Fruit fly (Drosophila melanogaster) whole organism, embryonic: ENCODE data around the gene CG2444.
A peak's percentile ranks its signal among the peaks of the same experiment; 100 is the strongest.

Experiments
- Ada2b ChIP-seq: fragments of 200-800 bp; sonication (Bioruptor generic); IDR thresholded peaks from 2 replicates; pipeline ENCODE4 v1.3.6; 2022; ENCODE audit warnings: missing biosample characterization, missing genetic modification characterization
- Bdp1 ChIP-seq: fragments of 200-800 bp; sonication (Bioruptor generic); optimal IDR thresholded peaks from 3 replicates; lab custom pipeline; 2016; ENCODE audit warnings: missing biosample characterization, missing genetic modification characterization
- C15 ChIP-seq: fragments of 200-800 bp; sonication (Bioruptor generic); IDR thresholded peaks from 3 replicates; pipeline ENCODE4 v1.3.6; 2022; ENCODE audit warnings: missing biosample characterization, missing genetic modification characterization
- CG10147 ChIP-seq: fragments of 200-800 bp; sonication (Bioruptor generic); optimal IDR thresholded peaks from 2 replicates; lab custom pipeline; 2019; ENCODE audit warnings: missing biosample characterization, mild to moderate bottlenecking, missing genetic modification characterization, moderate library complexity
- CG11085 ChIP-seq: fragments of 200-800 bp; sonication (Bioruptor generic); IDR thresholded peaks from 2 replicates; pipeline ENCODE4 v1.3.6; 2022; ENCODE audit warnings: missing biosample characterization, missing genetic modification characterization
- CG11247 ChIP-seq: fragments of 200-800 bp; sonication (Bioruptor generic); IDR thresholded peaks from 2 replicates; pipeline ENCODE4 v1.3.6; 2022; ENCODE audit warnings: missing biosample characterization, missing genetic modification characterization
- CG11560 ChIP-seq: fragments of 200-800 bp; sonication (Bioruptor generic); IDR thresholded peaks from 3 replicates; pipeline ENCODE4 v1.3.6; 2022; ENCODE audit warnings: missing biosample characterization, missing genetic modification characterization
- CG12071 ChIP-seq: fragments of 200-800 bp; sonication (Bioruptor generic); optimal IDR thresholded peaks from 3 replicates; lab custom pipeline; 2018; ENCODE audit warnings: missing biosample characterization, mild to moderate bottlenecking, missing genetic modification characterization
- CG1233 ChIP-seq: fragments of 200-800 bp; sonication (Bioruptor generic); optimal IDR thresholded peaks from 4 replicates; lab custom pipeline; 2018; ENCODE audit warnings: missing biosample characterization, mild to moderate bottlenecking, missing genetic modification characterization
- CG15011 ChIP-seq: fragments of 200-800 bp; sonication (Bioruptor generic); optimal IDR thresholded peaks from 3 replicates; lab custom pipeline; 2018; ENCODE audit warnings: missing biosample characterization, mild to moderate bottlenecking, missing genetic modification characterization
- CG15696 ChIP-seq: fragments of 200-800 bp; sonication (Bioruptor generic); optimal IDR thresholded peaks from 2 replicates; lab custom pipeline; 2019; ENCODE audit warnings: missing biosample characterization, mild to moderate bottlenecking, missing genetic modification characterization, moderate library complexity
- CG1647 ChIP-seq: fragments of 200-800 bp; sonication (Bioruptor generic); optimal IDR thresholded peaks from 3 replicates; lab custom pipeline; 2016; ENCODE audit warnings: missing biosample characterization, missing genetic modification characterization
- CG16813 ChIP-seq: fragments of 200-800 bp; sonication (Bioruptor generic); IDR thresholded peaks from 3 replicates; pipeline ENCODE4 v1.3.6; 2022; ENCODE audit warnings: missing biosample characterization, missing genetic modification characterization; ENCODE audit not compliant: partially characterized antibody
- CG17186 ChIP-seq: fragments of 200-800 bp; sonication (Bioruptor generic); optimal IDR thresholded peaks from 3 replicates; lab custom pipeline; 2017; ENCODE audit warnings: missing biosample characterization, missing genetic modification reagents, missing genetic modification characterization
- CG17912 ChIP-seq: fragments of 200-800 bp; sonication (Bioruptor generic); optimal IDR thresholded peaks from 2 replicates; lab custom pipeline; 2018; ENCODE audit warnings: missing biosample characterization, mild to moderate bottlenecking, missing genetic modification characterization
- CG31388 ChIP-seq: fragments of 200-800 bp; sonication (Bioruptor generic); optimal IDR thresholded peaks from 2 replicates; lab custom pipeline; 2016; ENCODE audit warnings: missing biosample characterization, missing genetic modification characterization
- CG33557 ChIP-seq: fragments of 200-800 bp; sonication (Bioruptor generic); optimal IDR thresholded peaks from 2 replicates; lab custom pipeline; 2019; ENCODE audit warnings: missing biosample characterization, mild to moderate bottlenecking, missing genetic modification characterization, moderate library complexity
- CG3838 ChIP-seq: fragments of 200-800 bp; sonication (Bioruptor generic); optimal IDR thresholded peaks from 3 replicates; lab custom pipeline; 2016; ENCODE audit warnings: missing biosample characterization, missing genetic modification characterization
- CG3995 ChIP-seq: fragments of 200-800 bp; sonication (Bioruptor generic); optimal IDR thresholded peaks from 3 replicates; lab custom pipeline; 2016; ENCODE audit warnings: missing biosample characterization, missing genetic modification characterization
- CG6175 ChIP-seq: fragments of 200-800 bp; sonication (Bioruptor generic); IDR thresholded peaks from 3 replicates; pipeline ENCODE4 v1.3.6; 2022; ENCODE audit warnings: missing biosample characterization, missing genetic modification characterization
- CG7745 ChIP-seq: fragments of 200-800 bp; sonication (Bioruptor generic); optimal IDR thresholded peaks from 2 replicates; lab custom pipeline; 2018; ENCODE audit warnings: missing biosample characterization, mild to moderate bottlenecking, missing genetic modification characterization, moderate library complexity
- CG8765 ChIP-seq: fragments of 200-800 bp; sonication (Bioruptor generic); IDR thresholded peaks from 2 replicates; pipeline ENCODE4 v1.3.6; 2022; ENCODE audit warnings: missing biosample characterization, missing genetic modification characterization
- Camta ChIP-seq: fragments of 200-800 bp; sonication (Bioruptor generic); optimal IDR thresholded peaks from 2 replicates; lab custom pipeline; 2016; ENCODE audit warnings: missing biosample characterization, missing genetic modification characterization
- CkIIα-i1 ChIP-seq: fragments of 200-800 bp; sonication (Bioruptor generic); IDR thresholded peaks from 2 replicates; pipeline ENCODE4 v1.3.6; 2022; ENCODE audit warnings: missing biosample characterization, missing genetic modification characterization
- Dbx ChIP-seq: fragments of 200-800 bp; sonication (Bioruptor generic); IDR thresholded peaks from 3 replicates; pipeline ENCODE4 v1.3.6; 2022; ENCODE audit warnings: missing biosample characterization, missing genetic modification characterization
- Dp ChIP-seq: fragments of 200-800 bp; sonication (Bioruptor generic); optimal IDR thresholded peaks from 2 replicates; lab custom pipeline; 2018; ENCODE audit warnings: missing biosample characterization, mild to moderate bottlenecking, missing genetic modification characterization, moderate library complexity
- Eip74EF ChIP-seq, 2 experiments: fragments of 200-800 bp in 1 of 2; fragments of >200 bp in 1 of 2; sonication (Bioruptor generic) in 1 of 2; optimal IDR thresholded peaks; 2 replicates each; lab custom pipeline; 2017 to 2019; ENCODE audit warnings: missing biosample characterization in 2 of 2, missing genetic modification characterization in 2 of 2, mild to moderate bottlenecking in 1 of 2, moderate library complexity in 1 of 2
- H2.0 ChIP-seq: fragments of 200-800 bp; sonication (Bioruptor generic); IDR thresholded peaks from 2 replicates; pipeline ENCODE4 v1.3.6; 2022; ENCODE audit warnings: missing biosample characterization, missing genetic modification characterization
- HLH4C ChIP-seq: fragments of 200-800 bp; sonication (Bioruptor generic); IDR thresholded peaks from 3 replicates; pipeline ENCODE4 v1.3.6; 2022; ENCODE audit warnings: missing biosample characterization, missing genetic modification characterization; ENCODE audit not compliant: partially characterized antibody
- Max ChIP-seq: fragments of 200-800 bp; sonication (Bioruptor generic); optimal IDR thresholded peaks from 2 replicates; lab custom pipeline; 2016; ENCODE audit warnings: missing biosample characterization, mild to moderate bottlenecking, missing genetic modification characterization
- Neu2 ChIP-seq: fragments of 200-800 bp; sonication (Bioruptor generic); optimal IDR thresholded peaks from 3 replicates; lab custom pipeline; 2016; ENCODE audit warnings: missing biosample characterization, missing genetic modification characterization, borderline replicate concordance
- Oaz ChIP-seq: fragments of 200-800 bp; sonication (Bioruptor generic); IDR thresholded peaks from 2 replicates; pipeline ENCODE4 v1.3.6; 2022; ENCODE audit warnings: missing biosample characterization, missing genetic modification characterization
- Opbp ChIP-seq: fragments of 200-800 bp; sonication (Bioruptor generic); IDR thresholded peaks from 3 replicates; pipeline ENCODE4 v1.3.6; 2022; ENCODE audit warnings: missing biosample characterization, missing genetic modification characterization; ENCODE audit not compliant: partially characterized antibody
- PHDP ChIP-seq: fragments of 200-800 bp; sonication (Bioruptor generic); optimal IDR thresholded peaks from 3 replicates; lab custom pipeline; 2018; ENCODE audit warnings: missing biosample characterization, mild to moderate bottlenecking, missing genetic modification characterization, moderate library complexity
- Sin3A ChIP-seq: fragments of >200 bp; optimal IDR thresholded peaks from 2 replicates; lab custom pipeline; 2018
- dm ChIP-seq: fragments of 200-800 bp; sonication (Bioruptor generic); optimal IDR thresholded peaks from 3 replicates; lab custom pipeline; 2016; ENCODE audit warnings: missing biosample characterization, missing genetic modification characterization
- ftz-f1 ChIP-seq: fragments of 200-800 bp; sonication (Bioruptor generic); optimal IDR thresholded peaks from 2 replicates; lab custom pipeline; 2016; ENCODE audit warnings: missing biosample characterization, missing genetic modification characterization
- gt ChIP-seq: fragments of 200-800 bp; sonication (Bioruptor generic); IDR thresholded peaks from 2 replicates; pipeline ENCODE4 v1.3.6; 2022; ENCODE audit warnings: missing biosample characterization, missing genetic modification characterization
- hbn ChIP-seq: fragments of 200-800 bp; sonication (Bioruptor generic); IDR thresholded peaks from 2 replicates; pipeline ENCODE4 v1.3.6; 2022; ENCODE audit warnings: missing biosample characterization, missing genetic modification characterization; ENCODE audit not compliant: partially characterized antibody
- jing ChIP-seq: fragments of 200-800 bp; sonication (Bioruptor generic); optimal IDR thresholded peaks from 2 replicates; lab custom pipeline; 2018; ENCODE audit warnings: missing biosample characterization, mild to moderate bottlenecking, missing genetic modification characterization
- klu ChIP-seq: fragments of 200-800 bp; sonication (Bioruptor generic); IDR thresholded peaks from 2 replicates; pipeline ENCODE4 v1.3.6; 2022; ENCODE audit warnings: missing biosample characterization, missing genetic modification characterization
- nerfin-2 ChIP-seq: fragments of 200-800 bp; sonication (Bioruptor generic); IDR thresholded peaks from 2 replicates; pipeline ENCODE4 v1.3.6; 2022; ENCODE audit warnings: missing biosample characterization, missing genetic modification characterization; ENCODE audit not compliant: partially characterized antibody
- nmo ChIP-seq: fragments of 200-800 bp; sonication (Bioruptor generic); optimal IDR thresholded peaks from 2 replicates; lab custom pipeline; 2018; ENCODE audit warnings: missing biosample characterization, mild to moderate bottlenecking, missing genetic modification characterization, moderate library complexity
- odd ChIP-seq: fragments of 200-800 bp; sonication (Bioruptor generic); optimal IDR thresholded peaks from 2 replicates; lab custom pipeline; 2017; ENCODE audit warnings: missing biosample characterization, mild to moderate bottlenecking, missing genetic modification characterization
- pita ChIP-seq: fragments of 200-800 bp; sonication (Bioruptor generic); optimal IDR thresholded peaks from 2 replicates; lab custom pipeline; 2017; ENCODE audit warnings: missing biosample characterization, mild to moderate bottlenecking, missing genetic modification characterization
- scrt ChIP-seq: fragments of 200-800 bp; sonication (Bioruptor generic); optimal IDR thresholded peaks from 2 replicates; lab custom pipeline; 2018; ENCODE audit warnings: missing biosample characterization, mild to moderate bottlenecking, missing genetic modification characterization, moderate library complexity
- tap ChIP-seq: fragments of 200-800 bp; optimal IDR thresholded peaks from 3 replicates; lab custom pipeline; 2019; ENCODE audit warnings: missing biosample characterization, mild to moderate bottlenecking, missing genetic modification characterization, moderate library complexity
- unc-4 ChIP-seq: fragments of 200-800 bp; sonication (Bioruptor generic); IDR thresholded peaks from 2 replicates; pipeline ENCODE4 v1.3.6; 2022; ENCODE audit warnings: missing biosample characterization, missing genetic modification characterization; ENCODE audit not compliant: partially characterized antibody

The CG2444 gene

dm6 chrX:11715937-11716730 lies 11.0 kb upstream of the CG2444 start (continued):
- TF ChIP-seq CG3995 (peak; percentile 56), CG3838 (GFP tag; lab: Kevin White, UChicago) (peak; percentile 44), CG33557 (GFP tag; lab: Kevin White, UChicago) (peak; percentile 87), CG6175 (GFP tag; lab: Robert Waterston, UW) (peak; percentile 72; the same call in 2 of the 3 replicates), Bdp1 (GFP tag; lab: Kevin White, UChicago) (peak; percentile 77), pita (GFP tag; lab: Kevin White, UChicago) (no peak), nerfin-2 (GFP tag; lab: Robert Waterston, UW) (peak; percentile 11; the same call in 1 of the 2 replicates), HLH4C (GFP tag; lab: Robert Waterston, UW) (no peak; the same call in 2 of the 3 replicates), CG1647 (GFP tag; lab: Kevin White, UChicago) (peak; percentile 78), Max (peak; percentile 88), H2.0 (GFP tag; lab: Robert Waterston, UW) (peak; percentile 65), Ada2b (GFP tag; lab: Robert Waterston, UW) (peak; percentile 61), CG8765 (GFP tag; lab: Robert Waterston, UW) (no peak; the same call in 1 of the 2 replicates), Oaz (GFP tag; lab: Robert Waterston, UW) (peak; percentile 72), klu (GFP tag; lab: Robert Waterston, UW) (peak; percentile 79), dm (GFP tag; lab: Kevin White, UChicago) (peak; percentile 76), PHDP (tag; lab: Kevin White, UChicago) (peak; percentile 88), Sin3A (no peak), Dp (no peak), nmo (peak; percentile 94), hbn (GFP tag; lab: Robert Waterston, UW) (no peak; the same call in none of the 2 replicates), scrt (GFP tag; lab: Kevin White, UChicago) (peak; percentile 78), CG31388 (GFP tag; lab: Kevin White, UChicago) (peak; percentile 82), gt (no peak), CG11085 (peak; percentile 53), C15 (0 out of 3 replicates have a peak, but pooled peaks have one; percentile 25), CG15011 (peak; percentile 77), Camta (GFP tag; lab: Kevin White, UChicago) (peak; percentile 84), CG11247 (GFP tag; lab: Robert Waterston, UW) (peak; percentile 61), CG7745 (tag; lab: Kevin White, UChicago) (no peak), CkIIα-i1 (GFP tag; lab: Robert Waterston, UW) (no peak), CG16813 (GFP tag; lab: Robert Waterston, UW) (peak; percentile 46; the same call in 2 of the 3 replicates), unc-4 (GFP tag; lab: Robert Waterston, UW) (peak; percentile 72), Dbx (GFP tag; lab: Robert Waterston, UW) (peak; percentile 84; the same call in 2 of the 3 replicates), CG15696 (tag; lab: Kevin White, UChicago) (peak; percentile 87), CG1233 (peak; percentile 86), CG11560 (tag; lab: Robert Waterston, UW) (peak; percentile 75), Eip74EF (GFP tag; optimal IDR thresholded peaks at IDR 0.05; lab: Kevin White, UChicago) (peak in 1 of 2 experiments; percentile 81), odd (GFP tag; lab: Kevin White, UChicago) (peak; percentile 90), ftz-f1 (GFP tag; lab: Kevin White, UChicago) (no peak), CG17912 (GFP tag; lab: Kevin White, UChicago) (peak; percentile 39), jing (peak; percentile 79), Opbp (peak; percentile 58; the same call in 1 of the 3 replicates), tap (tag; lab: Kevin White, UChicago) (peak; percentile 86), CG12071 (GFP tag; lab: Kevin White, UChicago) (peak; percentile 84), Neu2 (GFP tag; lab: Kevin White, UChicago) (peak; percentile 42), CG17186 (peak; percentile 27), CG10147 (peak; percentile 93)
